Fruit fly (Drosophila melanogaster): Measurements from ENCODE around the gene Gapvd1.
A peak's percentile ranks its signal among the peaks of the same experiment; 100 is the strongest.

Gene Gapvd1

DNA sequence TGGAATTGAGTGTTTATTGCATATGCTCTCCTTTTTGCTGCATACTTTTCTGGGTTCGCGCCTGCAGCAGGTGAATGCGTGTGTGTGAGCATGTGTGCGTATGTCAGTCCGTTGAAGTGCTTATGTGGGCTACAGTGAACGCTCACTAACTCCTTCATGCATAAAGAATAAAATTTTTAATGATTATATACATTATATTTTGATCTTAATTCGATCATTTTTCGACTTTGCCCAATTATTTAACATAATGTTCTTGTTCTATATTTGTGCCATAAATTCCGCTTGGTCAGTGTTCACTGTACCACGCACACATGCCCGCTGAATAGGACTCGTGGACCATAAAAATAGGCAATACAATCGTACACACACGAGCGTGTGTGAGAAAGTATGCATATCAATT, 45.6 kb downstream of the Gapvd1 start (continued):
- TF ChIP-seq BtbVII (GFP tag; optimal IDR thresholded peaks at IDR 0.05), result no peak
- TF ChIP-seq CG14860 (GFP tag; IDR thresholded peaks at IDR 0.05; ENCODE audit: partially characterized antibody), result no peak
- TF ChIP-seq CG8359 (GFP tag; optimal IDR thresholded peaks at IDR 0.05; ENCODE audit: borderline replicate concordance), result no peak
- TF ChIP-seq Lhr (GFP tag; optimal IDR thresholded peaks at IDR 0.05), result no peak
- TF ChIP-seq bbx (GFP tag; IDR thresholded peaks at IDR 0.05; ENCODE audit: partially characterized antibody), result no peak
- TF ChIP-seq Hr78 (GFP tag; optimal IDR thresholded peaks at IDR 0.05), result no peak
- TF ChIP-seq CG1529 (GFP tag; optimal IDR thresholded peaks at IDR 0.05), result no peak
- TF ChIP-seq CG7963 (GFP tag; IDR thresholded peaks at IDR 0.05; ENCODE audit: partially characterized antibody), result no peak
- no peak for TF ChIP-seq tio (GFP tag; optimal IDR thresholded peaks at IDR 0.05)
- no peak for TF ChIP-seq CG4854 (GFP tag; optimal IDR thresholded peaks at IDR 0.05)
- no peak for TF ChIP-seq CG4617 (GFP tag; optimal IDR thresholded peaks at IDR 0.05; ENCODE audit: borderline replicate concordance)
- no peak for TF ChIP-seq fru (optimal IDR thresholded peaks at IDR 0.05)
- no peak for TF ChIP-seq ase (GFP tag; IDR thresholded peaks at IDR 0.05)
- TF ChIP-seq Fer1 (GFP tag; optimal IDR thresholded peaks at IDR 0.05), result no peak
- no peak for TF ChIP-seq esg (GFP tag; conservative IDR thresholded peaks at IDR 0.05)
- no peak for TF ChIP-seq ac (GFP tag; optimal IDR thresholded peaks at IDR 0.05)
- no peak for TF ChIP-seq Mes4 (GFP tag; optimal IDR thresholded peaks at IDR 0.05)
- no peak for TF ChIP-seq Bdp1 (GFP tag; optimal IDR thresholded peaks at IDR 0.05)
- TF ChIP-seq nau (GFP tag; optimal IDR thresholded peaks at IDR 0.05), result no peak
- no peak for TF ChIP-seq CG31365 (tag; optimal IDR thresholded peaks at IDR 0.05)
- TF ChIP-seq CG8924 (tag; optimal IDR thresholded peaks at IDR 0.05), result no peak
- TF ChIP-seq abd-A (tag; optimal IDR thresholded peaks at IDR 0.05), result no peak
- TF ChIP-seq Mrtf (GFP tag; IDR thresholded peaks at IDR 0.05), result no peak
- no peak for TF ChIP-seq CG3995 (GFP tag; optimal IDR thresholded peaks at IDR 0.05)
- no peak for TF ChIP-seq Opbp (GFP tag; IDR thresholded peaks at IDR 0.05; ENCODE audit: partially characterized antibody)
- TF ChIP-seq kni (GFP tag; optimal IDR thresholded peaks at IDR 0.05), result no peak
- TF ChIP-seq CG8388 (GFP tag; optimal IDR thresholded peaks at IDR 0.05), result no peak
- peak; percentile 79 for TF ChIP-seq sens (GFP tag)
- no peak for TF ChIP-seq GATAe (GFP tag; conservative IDR thresholded peaks at IDR 0.05)
- TF ChIP-seq unpg (GFP tag; optimal IDR thresholded peaks at IDR 0.05), result no peak
- TF ChIP-seq PHDP (tag; optimal IDR thresholded peaks at IDR 0.05), result no peak
- TF ChIP-seq Myb (GFP tag; optimal IDR thresholded peaks at IDR 0.05), result no peak
- TF ChIP-seq Doc3 (GFP tag; IDR thresholded peaks at IDR 0.05; ENCODE audit: partially characterized antibody), result no peak
- peak; percentile 60; the same call in 1 of the 2 replicates for TF ChIP-seq sob (GFP tag; IDR thresholded peaks at IDR 0.05)
- TF ChIP-seq da (GFP tag; optimal IDR thresholded peaks at IDR 0.05), result no peak
- TF ChIP-seq CG18599 (GFP tag; optimal IDR thresholded peaks at IDR 0.05), result peak; percentile 15
- no peak for TF ChIP-seq CG8478 (optimal IDR thresholded peaks at IDR 0.05)
- TF ChIP-seq cato (GFP tag; optimal IDR thresholded peaks at IDR 0.05; ENCODE audit: borderline replicate concordance), result no peak
- no peak for TF ChIP-seq CG17568 (GFP tag; optimal IDR thresholded peaks at IDR 0.05)
- TF ChIP-seq CG3065 (GFP tag; optimal IDR thresholded peaks at IDR 0.05), result no peak
- TF ChIP-seq trh (GFP tag; optimal IDR thresholded peaks at IDR 0.05), result no peak
- no peak for TF ChIP-seq HmgZ (tag; optimal IDR thresholded peaks at IDR 0.05)
- no peak for TF ChIP-seq pan (optimal IDR thresholded peaks at IDR 0.05)
- TF ChIP-seq pan (GFP tag; optimal IDR thresholded peaks at IDR 0.05 in 1 of 2, IDR thresholded peaks at IDR 0.05 in 1 of 2), result peak in 1 of 2 experiments; percentile 61
- no peak for TF ChIP-seq CG30020 (tag; optimal IDR thresholded peaks at IDR 0.05)
- peak; percentile 40; the same call in 1 of the 2 replicates for TF ChIP-seq al (GFP tag; IDR thresholded peaks at IDR 0.05)
- no peak for TF ChIP-seq pros (GFP tag; optimal IDR thresholded peaks at IDR 0.05)
- peak; percentile 39; the same call in 1 of the 3 replicates for TF ChIP-seq CG14050 (GFP tag; IDR thresholded peaks at IDR 0.05)
- TF ChIP-seq CG11723 (GFP tag; optimal IDR thresholded peaks at IDR 0.05), result no peak
- no peak for TF ChIP-seq CG8281 (tag; optimal IDR thresholded peaks at IDR 0.05)
- no peak for TF ChIP-seq twi (tag; optimal IDR thresholded peaks at IDR 0.05)

All from whole organism, embryonic.